Fruit fly (Drosophila melanogaster): ENCODE measurements around the gene CG18557.

Gene CG18557

dm6 chr2L:2808038-2808699 is 37.4 kb downstream of the CG18557 start:
- TF ChIP-seq noc (tag; optimal IDR thresholded peaks at IDR 0.05) = peak; percentile 49

dm6 chr2L:2807597-2807996 is 37.9 kb downstream of the CG18557 start:
- no peak for TF ChIP-seq noc (tag; optimal IDR thresholded peaks at IDR 0.05)

- TF ChIP-seq noc (tag; optimal IDR thresholded peaks at IDR 0.05) = no peak
These were observed 39.3 kb downstream of the CG18557 start for dm6 chr2L:2806190-2806763.

- peak; percentile 5 for TF ChIP-seq noc (tag; optimal IDR thresholded peaks at IDR 0.05)
These were observed 40.8 kb downstream of the CG18557 start, which contains the start of gene daw for dm6 chr2L:2804634-2805311. TSS of gene daw (plus strand) at chr2L:2805261.

dm6 chr2L:2802527-2802926 is 43.0 kb downstream of the CG18557 start:
- no peak for TF ChIP-seq noc (tag; optimal IDR thresholded peaks at IDR 0.05)

- peak; percentile 35 for TF ChIP-seq noc (tag; optimal IDR thresholded peaks at IDR 0.05)
These were observed 44.4 kb downstream of the CG18557 start for dm6 chr2L:2800956-2801776.

dm6 chr2L:2799909-2800478 is 45.5 kb downstream of the CG18557 start, which contains the start of gene Syt1:
TSS of gene Syt1 (minus strand) at chr2L:2799979.
- TF ChIP-seq noc (tag; optimal IDR thresholded peaks at IDR 0.05) = no peak

- no peak for TF ChIP-seq noc (tag; optimal IDR thresholded peaks at IDR 0.05)
These were observed 48.3 kb downstream of the CG18557 start for dm6 chr2L:2797186-2797585.
